Worm (Caenorhabditis elegans) whole organism, L3 larva: Measurements from ENCODE around the gene ZK809.5.
A peak's percentile ranks its signal among the peaks of the same experiment; 100 is the strongest.

Source experiments
- R02D3.7 ChIP-seq: fragments of 150-350 bp; optimal IDR thresholded peaks from 2 replicates; lab custom pipeline; 2014; ENCODE audit warnings: missing biosample characterization, missing genetic modification characterization
- ZK546.5 ChIP-seq: sonication (generic microtip); optimal IDR thresholded peaks from 2 replicates; lab custom pipeline; 2017; ENCODE audit warnings: missing biosample characterization, missing genetic modification characterization
- aly-2 ChIP-seq: fragments of 150-350 bp; optimal IDR thresholded peaks from 2 replicates; lab custom pipeline; 2014; ENCODE audit warnings: missing biosample characterization, missing genetic modification characterization
- ama-1 ChIP-seq: fragments of 150-350 bp; optimal IDR thresholded peaks from 2 replicates; lab custom pipeline; 2018
- ceh-16 ChIP-seq: sonication (generic microtip); optimal IDR thresholded peaks from 2 replicates; lab custom pipeline; 2017; ENCODE audit warnings: missing biosample characterization, missing genetic modification characterization
- ceh-28 ChIP-seq: fragments of 150-350 bp; optimal IDR thresholded peaks from 2 replicates; lab custom pipeline; 2014; ENCODE audit warnings: missing biosample characterization, missing genetic modification reagents, missing genetic modification characterization
- ceh-82 ChIP-seq: fragments of 150-350 bp; optimal IDR thresholded peaks from 2 replicates; lab custom pipeline; 2014; ENCODE audit warnings: missing biosample characterization, missing genetic modification characterization
- ceh-9 ChIP-seq: sonication (generic microtip); optimal IDR thresholded peaks from 2 replicates; lab custom pipeline; 2018; ENCODE audit warnings: missing biosample characterization, missing genetic modification characterization
- daf-12 ChIP-seq: fragments of 150-350 bp; optimal IDR thresholded peaks from 2 replicates; lab custom pipeline; 2014; ENCODE audit warnings: missing biosample characterization, missing genetic modification reagents, missing genetic modification characterization
- egl-5 ChIP-seq: fragments of 150-350 bp; optimal IDR thresholded peaks from 2 replicates; lab custom pipeline; 2017; ENCODE audit warnings: missing biosample characterization, missing genetic modification reagents, missing genetic modification characterization, inconsistent platforms
- elt-1 ChIP-seq: fragments of 150-350 bp; optimal IDR thresholded peaks from 2 replicates; lab custom pipeline; 2014; ENCODE audit warnings: missing biosample characterization, missing genetic modification characterization
- elt-2 ChIP-seq: sonication (generic microtip); optimal IDR thresholded peaks from 2 replicates; lab custom pipeline; 2016; ENCODE audit warnings: missing genetic modification reagents, mild to moderate bottlenecking, missing genetic modification characterization, missing compliant biosample characterization
- elt-3 ChIP-seq, 3 experiments: fragments of 150-350 bp in 1 of 3; sonication (generic microtip) in 2 of 3; optimal IDR thresholded peaks; 2 replicates in 2 of 3; 4 replicates in 1 of 3; lab custom pipeline; 2014 to 2017; ENCODE audit warnings: missing biosample characterization in 3 of 3, missing genetic modification characterization in 3 of 3
- fkh-10 ChIP-seq: sonication (generic microtip); optimal IDR thresholded peaks from 2 replicates; lab custom pipeline; 2017; ENCODE audit warnings: missing biosample characterization, missing genetic modification reagents, missing genetic modification characterization
- fkh-2 ChIP-seq: fragments of 150-350 bp; optimal IDR thresholded peaks from 2 replicates; lab custom pipeline; 2014; ENCODE audit warnings: missing biosample characterization, missing genetic modification reagents, missing genetic modification characterization
- fos-1 ChIP-seq: fragments of 150-350 bp; optimal IDR thresholded peaks from 2 replicates; lab custom pipeline; 2014; ENCODE audit warnings: missing biosample characterization, missing genetic modification characterization
- hmg-11 ChIP-seq: sonication (generic microtip); optimal IDR thresholded peaks from 2 replicates; lab custom pipeline; 2016; ENCODE audit warnings: missing genetic modification characterization, missing compliant biosample characterization
- jun-1 ChIP-seq: fragments of 150-350 bp; optimal IDR thresholded peaks from 2 replicates; lab custom pipeline; 2014; ENCODE audit warnings: missing biosample characterization, missing genetic modification reagents, missing genetic modification characterization
- lin-15B ChIP-seq: fragments of 150-350 bp; optimal IDR thresholded peaks from 2 replicates; lab custom pipeline; 2014; ENCODE audit warnings: missing biosample characterization, missing genetic modification characterization
- lin-39 ChIP-seq: fragments of 150-350 bp; optimal IDR thresholded peaks from 2 replicates; lab custom pipeline; 2018; ENCODE audit warnings: missing biosample characterization, missing genetic modification reagents, missing genetic modification characterization
- lsy-12 ChIP-seq: sonication (generic microtip); optimal IDR thresholded peaks from 2 replicates; lab custom pipeline; 2016; ENCODE audit warnings: mild to moderate bottlenecking, missing genetic modification characterization, missing compliant biosample characterization
- mdl-1 ChIP-seq: fragments of 150-350 bp; optimal IDR thresholded peaks from 2 replicates; lab custom pipeline; 2014; ENCODE audit warnings: missing biosample characterization, missing genetic modification characterization
- nfya-1 ChIP-seq: sonication (generic microtip); optimal IDR thresholded peaks from 2 replicates; lab custom pipeline; 2017; ENCODE audit warnings: missing genetic modification characterization, mild to moderate bottlenecking, missing compliant biosample characterization, antibody characterized with exemption, moderate library complexity; ENCODE audit not compliant: insufficient read depth
- nhr-12 ChIP-seq: fragments of 150-350 bp; optimal IDR thresholded peaks from 2 replicates; lab custom pipeline; 2014; ENCODE audit warnings: missing biosample characterization, missing genetic modification characterization
- nhr-23 ChIP-seq: fragments of 150-350 bp; optimal IDR thresholded peaks from 2 replicates; lab custom pipeline; 2014; ENCODE audit warnings: missing biosample characterization, missing genetic modification reagents, missing genetic modification characterization
- nhr-237 ChIP-seq: fragments of 150-350 bp; optimal IDR thresholded peaks from 2 replicates; lab custom pipeline; 2014; ENCODE audit warnings: missing biosample characterization, missing genetic modification characterization
- nhr-25 ChIP-seq: sonication (generic microtip); optimal IDR thresholded peaks from 2 replicates; lab custom pipeline; 2017; ENCODE audit warnings: missing biosample characterization, missing genetic modification characterization
- nhr-28 ChIP-seq: fragments of 150-350 bp; optimal IDR thresholded peaks from 2 replicates; lab custom pipeline; 2014; ENCODE audit warnings: missing biosample characterization, missing genetic modification characterization
- nhr-43 ChIP-seq: sonication (generic microtip); optimal IDR thresholded peaks from 2 replicates; lab custom pipeline; 2016; ENCODE audit warnings: mild to moderate bottlenecking, missing genetic modification characterization, missing compliant biosample characterization; ENCODE audit not compliant: poor library complexity, severe bottlenecking
- nhr-67 ChIP-seq: fragments of 150-350 bp; optimal IDR thresholded peaks from 2 replicates; lab custom pipeline; 2014; ENCODE audit warnings: missing biosample characterization, missing genetic modification characterization
- nhr-76 ChIP-seq: fragments of 150-350 bp; sonication (generic microtip); optimal IDR thresholded peaks from 5 replicates; lab custom pipeline; 2014; ENCODE audit warnings: missing biosample characterization, missing genetic modification characterization
- nhr-77 ChIP-seq: fragments of 150-350 bp; optimal IDR thresholded peaks from 2 replicates; lab custom pipeline; 2014; ENCODE audit warnings: missing biosample characterization, missing genetic modification characterization
- pha-4 ChIP-seq: fragments of 150-350 bp; optimal IDR thresholded peaks from 2 replicates; lab custom pipeline; 2014; ENCODE audit warnings: missing biosample characterization, missing genetic modification reagents, missing genetic modification characterization
- pqm-1 ChIP-seq: fragments of 150-350 bp; optimal IDR thresholded peaks from 2 replicates; lab custom pipeline; 2017; ENCODE audit warnings: missing biosample characterization, missing genetic modification characterization, inconsistent platforms
- sea-2 ChIP-seq: fragments of 150-350 bp; sonication (generic microtip); optimal IDR thresholded peaks from 4 replicates; lab custom pipeline; 2014; ENCODE audit warnings: missing biosample characterization, missing genetic modification reagents, missing genetic modification characterization
- skn-1 ChIP-seq: fragments of 150-350 bp; optimal IDR thresholded peaks from 2 replicates; lab custom pipeline; 2014; ENCODE audit warnings: missing biosample characterization, missing genetic modification characterization
- snpc-4 ChIP-seq: fragments of 150-350 bp; optimal IDR thresholded peaks from 2 replicates; lab custom pipeline; 2014; ENCODE audit warnings: missing biosample characterization, missing genetic modification characterization
- tbx-2 ChIP-seq: sonication (generic microtip); optimal IDR thresholded peaks from 2 replicates; lab custom pipeline; 2016; ENCODE audit warnings: mild to moderate bottlenecking, missing genetic modification characterization, missing compliant biosample characterization
- unc-39 ChIP-seq: sonication (generic microtip); optimal IDR thresholded peaks from 4 replicates; lab custom pipeline; 2017; ENCODE audit warnings: missing biosample characterization, missing genetic modification characterization
- unc-62 ChIP-seq: fragments of 150-350 bp; sonication (generic microtip); optimal IDR thresholded peaks from 4 replicates; lab custom pipeline; 2014; ENCODE audit warnings: missing biosample characterization, missing genetic modification reagents, missing genetic modification characterization
- zag-1 ChIP-seq: fragments of 150-350 bp; optimal IDR thresholded peaks from 2 replicates; lab custom pipeline; 2014; ENCODE audit warnings: missing biosample characterization, missing genetic modification characterization
- ztf-11 ChIP-seq: fragments of 150-350 bp; optimal IDR thresholded peaks from 2 replicates; lab custom pipeline; 2014; ENCODE audit warnings: missing biosample characterization, missing genetic modification characterization
- ztf-4 ChIP-seq: fragments of 150-350 bp; optimal IDR thresholded peaks from 2 replicates; lab custom pipeline; 2014; ENCODE audit warnings: missing biosample characterization, missing genetic modification characterization

Gene ZK809.5

ce11 chrIV:11688018-11688417 lies 31.5 kb downstream of the ZK809.5 start, which contains the start of gene ZK792.5:
Gene ZK792.5, minus strand, starts transcription at chrIV:11688118.
- no peak for TF ChIP-seq fkh-10 (GFP tag; lab: Kevin White, UChicago)
- no peak for TF ChIP-seq nhr-12 (tag; lab: Kevin White, UChicago)
- no peak for TF ChIP-seq nhr-237 (tag; lab: Kevin White, UChicago)
- no peak for TF ChIP-seq ztf-4
- TF ChIP-seq fos-1 (tag; lab: Kevin White, UChicago), result no peak
- no peak for TF ChIP-seq ceh-16 (tag; lab: Kevin White, UChicago)
- TF ChIP-seq pha-4 (tag; lab: Kevin White, UChicago), result no peak
- no peak for TF ChIP-seq zag-1 (tag; lab: Kevin White, UChicago)
- TF ChIP-seq nhr-43 (tag; lab: Kevin White, UChicago), result no peak
- TF ChIP-seq tbx-2 (tag; lab: Kevin White, UChicago), result no peak

- no peak for TF ChIP-seq ceh-82 (tag; lab: Kevin White, UChicago)
- no peak for TF ChIP-seq jun-1
- TF ChIP-seq sea-2 (GFP tag; lab: Kevin White, UChicago), result no peak
- no peak for TF ChIP-seq pqm-1 (tag; lab: Kevin White, UChicago)
- TF ChIP-seq fos-1 (tag; lab: Kevin White, UChicago), result no peak
- no peak for TF ChIP-seq fkh-2 (tag; lab: Kevin White, UChicago)
- TF ChIP-seq nhr-76 (tag; lab: Kevin White, UChicago), result no peak
- no peak for TF ChIP-seq lin-15B (tag; lab: Kevin White, UChicago)
- TF ChIP-seq skn-1, result no peak
- no peak for TF ChIP-seq unc-62 (GFP tag; lab: Kevin White, UChicago)
- TF ChIP-seq fkh-10 (GFP tag; lab: Kevin White, UChicago), result no peak
- TF ChIP-seq ama-1 (lab: Kevin White, UChicago), result no peak
- no peak for TF ChIP-seq ceh-16 (tag; lab: Kevin White, UChicago)
- no peak for TF ChIP-seq ztf-11 (tag; lab: Kevin White, UChicago)
- TF ChIP-seq ceh-9 (tag; lab: Kevin White, UChicago), result no peak
- no peak for TF ChIP-seq aly-2 (tag; lab: Kevin White, UChicago)
- no peak for TF ChIP-seq hmg-11 (tag; lab: Kevin White, UChicago)
Measured at ce11 chrIV:11690988-11691387, 34.5 kb downstream of the ZK809.5 start, which contains the start of gene let-60. Gene let-60, minus strand, starts transcription at chrIV:11691088.

- TF ChIP-seq fkh-10 (GFP tag; lab: Kevin White, UChicago), result no peak
- TF ChIP-seq lin-39 (tag; lab: Kevin White, UChicago), result peak; percentile 27
- TF ChIP-seq snpc-4 (tag; lab: Kevin White, UChicago), result no peak
- no peak for TF ChIP-seq pqm-1 (tag; lab: Kevin White, UChicago)
- no peak for TF ChIP-seq zag-1 (tag; lab: Kevin White, UChicago)
- no peak for TF ChIP-seq lsy-12 (tag; lab: Kevin White, UChicago)
- TF ChIP-seq, all 47 proteins: peak for 1
Measured at ce11 chrIV:11691524-11691923, 35.0 kb downstream of the ZK809.5 start.

- TF ChIP-seq ceh-28 (tag; lab: Kevin White, UChicago), result peak; percentile 51
- TF ChIP-seq daf-12 (tag; lab: Kevin White, UChicago), result no peak
- TF ChIP-seq pha-4 (tag; lab: Kevin White, UChicago), result peak; percentile 92
- TF ChIP-seq nhr-23 (tag; lab: Kevin White, UChicago), result peak; percentile 75
- TF ChIP-seq elt-2 (tag; lab: Kevin White, UChicago), result peak; percentile 96
- TF ChIP-seq snpc-4 (tag; lab: Kevin White, UChicago), result peak; percentile 60
- TF ChIP-seq ceh-16 (tag; lab: Kevin White, UChicago), result no peak
- peak; percentile 51 for TF ChIP-seq lsy-12 (tag; lab: Kevin White, UChicago)
- TF ChIP-seq lin-15B (tag; lab: Kevin White, UChicago), result peak; percentile 62
- TF ChIP-seq R02D3.7 (tag; lab: Kevin White, UChicago), result no peak
- TF ChIP-seq elt-3 (tag; optimal IDR thresholded peaks at IDR 0.05; lab: Kevin White, UChicago), result peak in 2 of 3 experiments; percentile 51 to 61
- TF ChIP-seq ama-1 (lab: Kevin White, UChicago), result peak; percentile 47
- TF ChIP-seq ztf-4, result no peak
- TF ChIP-seq unc-39, result peak; percentile 24
- peak; percentile 22 for TF ChIP-seq elt-1 (tag; lab: Kevin White, UChicago)
- TF ChIP-seq nhr-43 (tag; lab: Kevin White, UChicago), result no peak
- TF ChIP-seq hmg-11 (tag; lab: Kevin White, UChicago), result peak; percentile 64
- TF ChIP-seq zag-1 (tag; lab: Kevin White, UChicago), result no peak
- TF ChIP-seq ZK546.5 (tag; lab: Kevin White, UChicago), result no peak
- TF ChIP-seq egl-5 (tag; lab: Kevin White, UChicago), result no peak
- TF ChIP-seq nhr-77, result no peak
- no peak for TF ChIP-seq nhr-67 (tag; lab: Kevin White, UChicago)
- TF ChIP-seq nhr-28 (tag; lab: Kevin White, UChicago), result no peak
- no peak for TF ChIP-seq nhr-76 (tag; lab: Kevin White, UChicago)
- no peak for TF ChIP-seq fkh-2 (tag; lab: Kevin White, UChicago)
- no peak for TF ChIP-seq mdl-1 (tag; lab: Kevin White, UChicago)
- TF ChIP-seq nhr-25 (tag; lab: Kevin White, UChicago), result peak; percentile 86
- TF ChIP-seq nfya-1 (tag; lab: Kevin White, UChicago), result peak; percentile 84
- TF ChIP-seq lin-39 (tag; lab: Kevin White, UChicago), result peak; percentile 73
- TF ChIP-seq ceh-9 (tag; lab: Kevin White, UChicago), result no peak
- peak; percentile 38 for TF ChIP-seq tbx-2 (tag; lab: Kevin White, UChicago)
- peak; percentile 33 for TF ChIP-seq unc-62 (GFP tag; lab: Kevin White, UChicago)
Measured at ce11 chrIV:11692071-11692673, 35.6 kb downstream of the ZK809.5 start.
